Worm (Caenorhabditis elegans) whole organism, L2 larva: ENCODE measurements around the gene Y94A7B.11.

Experiments used
- F13H6.1 ChIP-seq: sonication (generic microtip); optimal IDR thresholded peaks from 2 replicates; lab custom pipeline; 2016; ENCODE audit warnings: missing genetic modification characterization, missing compliant biosample characterization
- R02D3.7 ChIP-seq: fragments of 150-350 bp; optimal IDR thresholded peaks from 2 replicates; lab custom pipeline; 2014; ENCODE audit warnings: missing biosample characterization, missing genetic modification characterization
- ZK546.5 ChIP-seq: sonication (generic microtip); optimal IDR thresholded peaks from 2 replicates; lab custom pipeline; 2017; ENCODE audit warnings: missing biosample characterization, missing genetic modification characterization
- blmp-1 ChIP-seq: sonication (generic microtip); optimal IDR thresholded peaks from 2 replicates; lab custom pipeline; 2017; ENCODE audit warnings: missing genetic modification characterization, mild to moderate bottlenecking, missing compliant biosample characterization, antibody characterized with exemption, moderate library complexity; ENCODE audit not compliant: insufficient read depth
- ceh-82 ChIP-seq: fragments of 150-350 bp; optimal IDR thresholded peaks from 2 replicates; lab custom pipeline; 2014; ENCODE audit warnings: missing biosample characterization, missing genetic modification characterization
- egl-27 ChIP-seq: sonication (generic microtip); optimal IDR thresholded peaks from 3 replicates; lab custom pipeline; 2017; ENCODE audit warnings: missing biosample characterization, missing genetic modification reagents, missing genetic modification characterization
- lin-11 ChIP-seq: fragments of 150-350 bp; sonication (generic microtip); optimal IDR thresholded peaks from 2 replicates; lab custom pipeline; 2014; ENCODE audit warnings: missing biosample characterization, missing genetic modification characterization, inconsistent platforms, mixed read lengths
- lin-13 ChIP-seq: fragments of 150-350 bp; optimal IDR thresholded peaks from 2 replicates; lab custom pipeline; 2014; ENCODE audit warnings: missing biosample characterization, missing genetic modification reagents, missing genetic modification characterization
- lsy-2 ChIP-seq, 2 experiments: fragments of 150-350 bp in 1 of 2; sonication (generic microtip) in 1 of 2; optimal IDR thresholded peaks; 2 replicates each; lab custom pipeline; 2014 to 2017; ENCODE audit warnings: missing biosample characterization in 2 of 2, missing genetic modification characterization in 2 of 2
- mdl-1 ChIP-seq, 2 experiments: fragments of 150-350 bp in 1 of 2; sonication (generic microtip) in 1 of 2; optimal IDR thresholded peaks; 2 replicates each; lab custom pipeline; 2017; ENCODE audit warnings: missing biosample characterization in 2 of 2, missing genetic modification characterization in 2 of 2
- nhr-11 ChIP-seq: fragments of 150-350 bp; optimal IDR thresholded peaks from 2 replicates; lab custom pipeline; 2014; ENCODE audit warnings: missing biosample characterization, missing genetic modification characterization
- nhr-25 ChIP-seq: fragments of 150-350 bp; sonication (generic microtip); optimal IDR thresholded peaks from 3 replicates; lab custom pipeline; 2014; ENCODE audit warnings: missing biosample characterization, missing genetic modification characterization
- nhr-6 ChIP-seq: fragments of 150-350 bp; optimal IDR thresholded peaks from 2 replicates; lab custom pipeline; 2014; ENCODE audit warnings: missing biosample characterization, missing genetic modification characterization
- unc-62 ChIP-seq: fragments of 150-350 bp; optimal IDR thresholded peaks from 2 replicates; lab custom pipeline; 2014; ENCODE audit warnings: missing biosample characterization, missing genetic modification reagents, missing genetic modification characterization

DNA sequence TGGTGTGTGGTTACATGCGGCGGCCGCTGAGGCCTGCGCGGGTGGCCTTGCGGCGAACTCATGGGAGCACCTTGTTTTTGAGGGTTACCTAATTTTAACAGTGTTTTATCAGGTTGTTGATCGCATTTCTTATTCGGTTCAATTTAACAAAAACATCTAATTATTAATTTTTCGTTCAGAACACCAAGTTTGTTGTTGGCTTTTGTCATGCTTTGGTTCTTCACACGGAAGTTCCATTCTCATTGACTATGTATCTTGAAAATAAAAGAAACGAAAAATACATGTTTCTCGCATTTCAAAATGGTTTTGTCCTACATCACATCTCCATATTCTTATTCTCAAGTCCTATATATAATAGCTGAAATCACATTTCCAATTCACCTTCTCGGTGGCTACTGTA lies 12.2 kb downstream of the Y94A7B.11 start, which contains the start of gene srh-290:
- no peak for TF ChIP-seq mdl-1 (tag; optimal IDR thresholded peaks at IDR 0.05; lab: Kevin White, UChicago)
- no peak for TF ChIP-seq nhr-25 (tag; lab: Kevin White, UChicago)
- no peak for TF ChIP-seq egl-27
- TF ChIP-seq unc-62 = no peak
- no peak for TF ChIP-seq F13H6.1 (tag; lab: Kevin White, UChicago)
- no peak for TF ChIP-seq ZK546.5
- no peak for TF ChIP-seq blmp-1 (tag; lab: Kevin White, UChicago)
- TF ChIP-seq nhr-6 (tag; lab: Kevin White, UChicago) = no peak
- no peak for TF ChIP-seq nhr-11 (tag; lab: Kevin White, UChicago)
- no peak for TF ChIP-seq R02D3.7 (tag; lab: Kevin White, UChicago)
- no peak for TF ChIP-seq lin-11
- no peak for TF ChIP-seq lsy-2 (tag; optimal IDR thresholded peaks at IDR 0.05; lab: Kevin White, UChicago)
- TF ChIP-seq lin-13 = no peak
- no peak for TF ChIP-seq ceh-82 (tag; lab: Kevin White, UChicago)
